Fruit fly (Drosophila melanogaster) whole organism, embryonic: Measurements from ENCODE around the gene CG14005.
A peak's percentile ranks its signal among the peaks of the same experiment; 100 is the strongest.

ENCODE experiments used
- CG11247 ChIP-seq: fragments of 200-800 bp; sonication (Bioruptor generic); IDR thresholded peaks from 2 replicates; pipeline ENCODE4 v1.3.6; 2022; ENCODE audit warnings: missing biosample characterization, missing genetic modification characterization
- CG11504 ChIP-seq: fragments of 200-800 bp; sonication (Bioruptor generic); optimal IDR thresholded peaks from 3 replicates; lab custom pipeline; 2019; ENCODE audit warnings: missing biosample characterization, mild to moderate bottlenecking, missing genetic modification characterization, moderate library complexity
- CG12071 ChIP-seq: fragments of 200-800 bp; sonication (Bioruptor generic); optimal IDR thresholded peaks from 3 replicates; lab custom pipeline; 2018; ENCODE audit warnings: missing biosample characterization, mild to moderate bottlenecking, missing genetic modification characterization
- CG12769 ChIP-seq: fragments of 200-800 bp; sonication (Bioruptor generic); optimal IDR thresholded peaks from 2 replicates; lab custom pipeline; 2019; ENCODE audit warnings: missing biosample characterization, mild to moderate bottlenecking, missing genetic modification characterization, moderate library complexity
- Pdp1 ChIP-seq, 2 experiments: fragments of 200-800 bp; sonication (Bioruptor generic); optimal IDR thresholded peaks; 3 replicates each; lab custom pipeline; 2016; ENCODE audit warnings: missing biosample characterization in 2 of 2, missing genetic modification characterization in 2 of 2, mild to moderate bottlenecking in 1 of 2, moderate library complexity in 1 of 2
- Usf ChIP-seq: fragments of 200-800 bp; sonication (Bioruptor generic); optimal IDR thresholded peaks from 2 replicates; lab custom pipeline; 2017; ENCODE audit warnings: missing genotype, missing biosample characterization, missing genetic modification characterization
- chinmo ChIP-seq: fragments of 200-800 bp; sonication (Bioruptor generic); IDR thresholded peaks from 4 replicates; pipeline ENCODE4 v1.3.6; 2022; ENCODE audit warnings: missing biosample characterization, missing genetic modification characterization; ENCODE audit not compliant: partially characterized antibody
- ftz-f1 ChIP-seq: fragments of 200-800 bp; sonication (Bioruptor generic); optimal IDR thresholded peaks from 2 replicates; lab custom pipeline; 2016; ENCODE audit warnings: missing biosample characterization, missing genetic modification characterization
- grau ChIP-seq: fragments of 200-800 bp; optimal IDR thresholded peaks from 3 replicates; lab custom pipeline; 2019; ENCODE audit warnings: missing biosample characterization, mild to moderate bottlenecking, missing genetic modification characterization, moderate library complexity
- kni ChIP-seq: fragments of 200-800 bp; sonication (Bioruptor generic); optimal IDR thresholded peaks from 3 replicates; lab custom pipeline; 2017; ENCODE audit warnings: mild to moderate bottlenecking, missing biosample characterization, missing genetic modification reagents, missing genetic modification characterization
- lmd ChIP-seq: fragments of 200-800 bp; sonication (Bioruptor generic); IDR thresholded peaks from 2 replicates; pipeline ENCODE4 v1.3.6; 2022; ENCODE audit warnings: missing biosample characterization, missing genetic modification characterization
- nom ChIP-seq: fragments of 200-800 bp; sonication (Bioruptor generic); optimal IDR thresholded peaks from 2 replicates; lab custom pipeline; 2017; ENCODE audit warnings: missing biosample characterization, missing genetic modification characterization, mild to moderate bottlenecking, moderate library complexity, missing genetic modification reagents
- pzg ChIP-seq: fragments of 200-800 bp; sonication (Bioruptor generic); optimal IDR thresholded peaks from 3 replicates; lab custom pipeline; 2018; ENCODE audit warnings: missing biosample characterization, mild to moderate bottlenecking, missing genetic modification characterization, moderate library complexity
- row ChIP-seq: fragments of 200-800 bp; sonication (Bioruptor generic); IDR thresholded peaks from 3 replicates; pipeline ENCODE4 v1.3.6; 2022; ENCODE audit warnings: missing biosample characterization, missing genetic modification characterization
- sens ChIP-seq: fragments of 200-800 bp; sonication (Bioruptor generic); peaks from one replicate; lab custom pipeline; 2016; ENCODE audit warnings: missing biosample characterization, missing genetic modification characterization
- slbo ChIP-seq: fragments of 200-800 bp; sonication (Bioruptor generic); IDR thresholded peaks from 2 replicates; pipeline ENCODE4 v1.3.6; 2022; ENCODE audit warnings: missing biosample characterization, missing genetic modification characterization
- vvl ChIP-seq: fragments of 200-800 bp; sonication (Bioruptor generic); IDR thresholded peaks from 2 replicates; pipeline ENCODE4 v1.3.6; 2022; ENCODE audit warnings: missing biosample characterization, missing genetic modification characterization

Gene CG14005

DNA sequence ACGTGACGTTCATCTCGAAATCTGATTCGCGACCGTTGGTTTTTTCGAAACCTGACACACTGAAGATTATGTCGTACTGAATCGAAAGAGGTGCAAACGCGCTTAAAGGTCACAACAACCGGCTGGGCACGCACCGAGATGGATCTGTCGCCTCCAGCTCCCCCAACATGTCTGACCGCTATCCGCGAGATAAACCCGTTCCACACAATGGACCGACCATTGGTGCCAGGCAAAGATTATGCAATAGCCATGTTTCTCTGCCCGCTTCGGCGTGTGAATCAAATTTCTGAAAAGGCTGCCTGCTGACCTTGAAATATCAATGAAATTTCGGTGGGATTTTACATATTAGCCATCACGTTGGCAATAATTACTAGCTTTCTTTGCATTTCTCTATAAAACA is 36.6 kb downstream of the CG14005 start:
- no peak for TF ChIP-seq Usf (GFP tag; lab: Kevin White, UChicago)
- peak; percentile 3 for TF ChIP-seq ftz-f1
- TF ChIP-seq kni (GFP tag; lab: Kevin White, UChicago) = no peak
- 0 out of 4 replicates have a peak, but pooled peaks have one; percentile 72 for TF ChIP-seq chinmo
- peak; percentile 65 for TF ChIP-seq CG12769
- TF ChIP-seq Pdp1 (GFP tag; optimal IDR thresholded peaks at IDR 0.05; lab: Kevin White, UChicago) = peak in 1 of 2 experiments; percentile 79
- TF ChIP-seq vvl (GFP tag; lab: Robert Waterston, UW) = 0 out of 2 replicates have a peak, but pooled peaks have one; percentile 10
- TF ChIP-seq, all 482 proteins: peak for 5

dm6 chr2L:5751448-5751847 is 50.3 kb downstream of the CG14005 start:
- TF ChIP-seq grau = no peak
- no peak for TF ChIP-seq pzg (GFP tag; lab: Kevin White, UChicago)
- 0 out of 2 replicates have a peak, but pooled peaks have one; percentile 21 for TF ChIP-seq CG11247 (GFP tag; lab: Robert Waterston, UW)
- TF ChIP-seq lmd = 0 out of 2 replicates have a peak, but pooled peaks have one; percentile 37
- TF ChIP-seq row (GFP tag; lab: Robert Waterston, UW) = peak; percentile 38; the same call in 1 of the 3 replicates
- TF ChIP-seq CG11504 (tag; lab: Kevin White, UChicago) = peak; percentile 14
- no peak for TF ChIP-seq CG12071
- peak; percentile 38 for TF ChIP-seq sens (GFP tag; lab: Kevin White, UChicago)
- TF ChIP-seq nom (GFP tag; lab: Kevin White, UChicago) = peak; percentile 29
- 0 out of 2 replicates have a peak, but pooled peaks have one; percentile 34 for TF ChIP-seq slbo (GFP tag; lab: Robert Waterston, UW)
